Worm (Caenorhabditis elegans) whole organism, late embryonic: ENCODE data around the gene ttr-59.
A peak's percentile ranks its signal among the peaks of the same experiment; 100 is the strongest.

Experiments used
- F13H6.1 ChIP-seq: sonication (generic microtip); optimal IDR thresholded peaks from 2 replicates; lab custom pipeline; 2016; ENCODE audit warnings: missing genetic modification characterization, missing compliant biosample characterization
- K09A11.1 ChIP-seq: sonication (generic microtip); optimal IDR thresholded peaks from 2 replicates; lab custom pipeline; 2017; ENCODE audit warnings: antibody characterized with exemption, mild to moderate bottlenecking, missing genetic modification characterization, missing compliant biosample characterization; ENCODE audit not compliant: insufficient read depth
- ahr-1 ChIP-seq: sonication (generic microtip); optimal IDR thresholded peaks from 2 replicates; lab custom pipeline; 2016; ENCODE audit warnings: missing genetic modification characterization, missing compliant biosample characterization
- ama-1 ChIP-seq: fragments of 150-350 bp; optimal IDR thresholded peaks from 2 replicates; lab custom pipeline; 2014
- ceh-19 ChIP-seq: fragments of 200-800 bp; sonication (Bioruptor generic); optimal IDR thresholded peaks from 2 replicates; lab custom pipeline; 2018; ENCODE audit warnings: mild to moderate bottlenecking, missing genetic modification characterization, missing compliant biosample characterization
- ceh-22 ChIP-seq: sonication (generic microtip); optimal IDR thresholded peaks from 2 replicates; lab custom pipeline; 2017; ENCODE audit warnings: missing biosample characterization, missing genetic modification characterization
- ceh-30 ChIP-seq: fragments of 150-350 bp; optimal IDR thresholded peaks from 2 replicates; lab custom pipeline; 2014; ENCODE audit warnings: missing biosample characterization, missing genetic modification characterization
- ceh-31 ChIP-seq: sonication (generic microtip); optimal IDR thresholded peaks from 2 replicates; lab custom pipeline; 2016; ENCODE audit warnings: missing genetic modification characterization, missing compliant biosample characterization
- ceh-34 ChIP-seq: sonication (generic microtip); optimal IDR thresholded peaks from 2 replicates; lab custom pipeline; 2016; ENCODE audit warnings: mild to moderate bottlenecking, missing genetic modification characterization, missing compliant biosample characterization
- ceh-48 ChIP-seq: sonication (generic microtip); optimal IDR thresholded peaks from 2 replicates; lab custom pipeline; 2016; ENCODE audit warnings: missing genetic modification characterization, inconsistent platforms, missing compliant biosample characterization
- ceh-9 ChIP-seq: sonication (generic microtip); optimal IDR thresholded peaks from 2 replicates; lab custom pipeline; 2016; ENCODE audit warnings: mild to moderate bottlenecking, missing genetic modification characterization, inconsistent platforms, missing compliant biosample characterization
- elt-2 ChIP-seq: sonication (generic microtip); optimal IDR thresholded peaks from 2 replicates; lab custom pipeline; 2016; ENCODE audit warnings: missing genetic modification reagents, missing genetic modification characterization, missing compliant biosample characterization
- elt-4 ChIP-seq: sonication (generic microtip); optimal IDR thresholded peaks from 2 replicates; lab custom pipeline; 2016; ENCODE audit warnings: missing genetic modification characterization, missing compliant biosample characterization
- ets-4 ChIP-seq: sonication (generic microtip); optimal IDR thresholded peaks from 2 replicates; lab custom pipeline; 2016; ENCODE audit warnings: missing genetic modification characterization, missing compliant biosample characterization
- fax-1 ChIP-seq: sonication (generic microtip); optimal IDR thresholded peaks from 2 replicates; lab custom pipeline; 2016; ENCODE audit warnings: missing genotype, missing genetic modification characterization, missing compliant biosample characterization
- fkh-6 ChIP-seq: sonication (generic microtip); optimal IDR thresholded peaks from 2 replicates; lab custom pipeline; 2016; ENCODE audit warnings: missing genetic modification characterization, missing compliant biosample characterization
- gmeb-2 ChIP-seq: sonication (generic microtip); optimal IDR thresholded peaks from 2 replicates; lab custom pipeline; 2016; ENCODE audit warnings: missing genetic modification characterization, inconsistent platforms, missing compliant biosample characterization
- hlh-13 ChIP-seq: fragments of 200-800 bp; sonication (Bioruptor generic); optimal IDR thresholded peaks from 2 replicates; lab custom pipeline; 2018; ENCODE audit warnings: mild to moderate bottlenecking, missing genetic modification characterization, missing compliant biosample characterization
- hlh-30 ChIP-seq: sonication (generic microtip); optimal IDR thresholded peaks from 2 replicates; lab custom pipeline; 2017; ENCODE audit warnings: antibody characterized with exemption, missing genetic modification characterization, missing compliant biosample characterization; ENCODE audit not compliant: insufficient read depth
- hlh-6 ChIP-seq: sonication (generic microtip); optimal IDR thresholded peaks from 2 replicates; lab custom pipeline; 2016; ENCODE audit warnings: missing genotype, missing genetic modification characterization, missing compliant biosample characterization
- hlh-8 ChIP-seq: sonication (generic microtip); optimal IDR thresholded peaks from 2 replicates; lab custom pipeline; 2016; ENCODE audit warnings: missing genotype, missing genetic modification characterization, missing compliant biosample characterization
- lim-6 ChIP-seq: sonication (generic microtip); optimal IDR thresholded peaks from 2 replicates; lab custom pipeline; 2016; ENCODE audit warnings: missing genetic modification characterization, missing compliant biosample characterization
- madf-2 ChIP-seq: sonication (generic microtip); optimal IDR thresholded peaks from 2 replicates; lab custom pipeline; 2017; ENCODE audit warnings: missing genetic modification characterization, missing compliant biosample characterization
- mec-3 ChIP-seq: sonication (generic microtip); optimal IDR thresholded peaks from 2 replicates; lab custom pipeline; 2016; ENCODE audit warnings: borderline replicate concordance, missing genetic modification characterization, missing compliant biosample characterization
- nhr-11 ChIP-seq: fragments of 150-350 bp; optimal IDR thresholded peaks from 2 replicates; lab custom pipeline; 2014; ENCODE audit warnings: missing biosample characterization, missing genetic modification characterization
- nhr-232 ChIP-seq: sonication (generic microtip); optimal IDR thresholded peaks from 2 replicates; lab custom pipeline; 2016; ENCODE audit warnings: missing genetic modification characterization, missing compliant biosample characterization
- npax-4 ChIP-seq: sonication (generic microtip); optimal IDR thresholded peaks from 2 replicates; lab custom pipeline; 2016; ENCODE audit warnings: missing genetic modification characterization, missing compliant biosample characterization
- pat-9 ChIP-seq: fragments of 200-800 bp; sonication (Bioruptor generic); optimal IDR thresholded peaks from 2 replicates; lab custom pipeline; 2018; ENCODE audit warnings: mild to moderate bottlenecking, missing genetic modification characterization, moderate library complexity, missing compliant biosample characterization
- pqm-1 ChIP-seq: sonication (generic microtip); optimal IDR thresholded peaks from 2 replicates; lab custom pipeline; 2016; ENCODE audit warnings: missing genetic modification characterization, missing compliant biosample characterization
- ref-2 ChIP-seq: sonication (generic microtip); optimal IDR thresholded peaks from 2 replicates; lab custom pipeline; 2016; ENCODE audit warnings: missing genetic modification characterization, missing compliant biosample characterization
- sdc-2 ChIP-seq: sonication (generic microtip); optimal IDR thresholded peaks from 2 replicates; lab custom pipeline; 2016; ENCODE audit warnings: missing genotype, missing genetic modification characterization, missing compliant biosample characterization
- sox-4 ChIP-seq: sonication (generic microtip); optimal IDR thresholded peaks from 2 replicates; lab custom pipeline; 2017; ENCODE audit warnings: mild to moderate bottlenecking, missing genetic modification characterization, inconsistent platforms, missing compliant biosample characterization
- tbx-2 ChIP-seq: sonication (generic microtip); optimal IDR thresholded peaks from 2 replicates; lab custom pipeline; 2016; ENCODE audit warnings: missing genetic modification characterization, missing compliant biosample characterization
- unc-86 ChIP-seq: sonication (generic microtip); optimal IDR thresholded peaks from 2 replicates; lab custom pipeline; 2016; ENCODE audit warnings: missing genetic modification characterization, missing compliant biosample characterization
- zip-5 ChIP-seq: sonication (generic microtip); optimal IDR thresholded peaks from 2 replicates; lab custom pipeline; 2016; ENCODE audit warnings: missing genetic modification characterization, missing compliant biosample characterization
- ztf-16 ChIP-seq: sonication (generic microtip); optimal IDR thresholded peaks from 2 replicates; lab custom pipeline; 2017; ENCODE audit warnings: missing genetic modification characterization, missing compliant biosample characterization

Gene ttr-59

DNA sequence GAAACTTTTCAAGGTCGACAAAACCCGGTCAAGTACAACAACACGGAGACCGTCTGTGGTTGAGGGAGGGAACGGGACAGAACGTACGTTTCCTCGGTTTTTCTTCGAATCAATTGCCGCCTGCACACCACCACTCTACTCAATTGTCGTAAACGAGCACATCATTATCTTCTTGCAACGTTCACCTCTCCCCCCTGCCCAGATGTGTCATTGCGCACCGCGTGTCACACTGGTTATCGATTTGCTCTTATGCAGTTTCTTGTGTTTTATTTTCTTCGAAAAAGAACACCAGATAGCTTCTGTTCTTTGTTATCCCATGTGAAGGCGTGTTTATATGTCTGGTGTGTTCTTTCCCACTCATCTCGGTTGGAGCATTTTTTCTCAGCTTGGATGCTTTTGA lies 40.1 kb upstream of the ttr-59 start:
- TF ChIP-seq zip-5 (no peak), fkh-6 (tag; lab: Kevin White, UChicago) (no peak), nhr-11 (tag; lab: Kevin White, UChicago) (no peak), pat-9 (tag; lab: Kevin White, UChicago) (no peak), ceh-34 (no peak), sdc-2 (peak; percentile 91), hlh-8 (no peak), ceh-19 (GFP tag; lab: Kevin White, UChicago) (no peak), ref-2 (no peak), gmeb-2 (tag; lab: Kevin White, UChicago) (no peak), hlh-30 (tag; lab: Kevin White, UChicago) (no peak), ceh-48 (tag; lab: Kevin White, UChicago) (peak; percentile 25), elt-2 (tag; lab: Kevin White, UChicago) (peak; percentile 17)
- TF ChIP-seq, all 69 proteins: peak for 3

DNA sequence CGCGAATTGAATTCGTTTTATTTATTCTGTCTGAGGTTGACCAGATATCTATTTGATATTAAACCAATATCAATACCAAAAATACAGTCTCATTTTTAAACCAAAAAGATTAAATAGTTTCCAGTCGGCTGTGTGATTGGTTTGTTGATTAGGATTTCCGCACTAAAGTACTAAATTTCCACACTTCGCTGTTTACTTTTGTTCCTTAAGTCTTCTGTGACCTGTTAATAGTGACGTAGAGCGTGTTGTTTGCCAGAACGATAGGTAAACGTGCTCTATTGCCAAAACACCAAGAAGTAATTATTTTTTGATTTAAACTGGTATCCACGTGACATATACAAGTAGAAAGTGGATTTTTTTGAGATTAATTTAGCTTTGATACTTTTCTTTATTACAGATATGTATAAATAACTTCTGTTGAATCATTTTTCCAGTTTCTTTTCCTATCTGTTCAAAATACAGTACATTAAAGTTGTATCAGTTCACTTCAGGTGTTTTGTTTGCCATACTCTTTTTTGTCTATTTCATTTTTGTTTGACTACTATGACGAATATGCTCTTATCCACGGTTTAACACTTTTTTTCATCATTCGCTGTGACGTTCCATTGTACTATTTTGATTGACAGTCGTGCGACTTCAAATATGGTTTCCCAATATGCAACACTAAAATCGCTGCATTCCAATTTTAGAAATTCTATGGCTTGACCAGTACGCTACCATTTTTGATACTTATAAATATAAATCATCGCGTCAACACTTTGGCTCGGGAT lies 38.6 kb upstream of the ttr-59 start:
- TF ChIP-seq hlh-13 (no peak), ceh-48 (tag; lab: Kevin White, UChicago) (no peak), fkh-6 (tag; lab: Kevin White, UChicago) (no peak), mec-3 (tag; lab: Kevin White, UChicago) (no peak), lim-6 (no peak), unc-86 (tag; lab: Kevin White, UChicago) (no peak), tbx-2 (tag; lab: Kevin White, UChicago) (no peak), sox-4 (tag; lab: Kevin White, UChicago) (no peak), ets-4 (tag; lab: Kevin White, UChicago) (no peak), npax-4 (tag; lab: Kevin White, UChicago) (no peak)

DNA sequence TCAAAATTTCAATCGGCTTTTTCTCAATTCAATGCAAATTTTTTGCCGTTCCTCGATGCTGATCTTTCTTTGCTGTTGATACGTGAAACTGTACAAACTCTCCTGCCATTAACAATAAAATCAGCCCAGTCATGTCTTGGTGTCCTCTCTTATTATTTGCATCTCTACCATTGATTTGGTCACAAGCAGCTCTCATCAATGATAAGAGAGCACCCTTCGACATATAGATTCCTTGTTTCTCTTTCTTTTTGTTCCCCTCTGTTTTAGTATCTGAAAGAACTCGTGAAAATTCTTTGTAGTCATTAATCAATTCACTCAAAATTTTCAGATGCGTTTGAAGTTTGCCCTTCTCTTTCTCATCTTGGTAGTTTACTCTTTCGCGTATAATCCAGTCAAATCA lies 37.8 kb upstream of the ttr-59 start, which contains the start of gene lron-7:
TSS of gene lron-7 (plus strand) at position 323 of the 400 bp plus-strand sequence.
- TF ChIP-seq fax-1 (tag; lab: Kevin White, UChicago) (no peak), mec-3 (tag; lab: Kevin White, UChicago) (no peak), madf-2 (tag; lab: Kevin White, UChicago) (no peak), ceh-9 (no peak), hlh-6 (tag; lab: Kevin White, UChicago) (no peak), pat-9 (tag; lab: Kevin White, UChicago) (no peak), pqm-1 (tag; lab: Kevin White, UChicago) (no peak), ref-2 (no peak), ahr-1 (no peak), ceh-30 (tag; lab: Kevin White, UChicago) (no peak), ztf-16 (no peak), K09A11.1 (tag; lab: Kevin White, UChicago) (no peak), ceh-22 (no peak), F13H6.1 (no peak)

DNA sequence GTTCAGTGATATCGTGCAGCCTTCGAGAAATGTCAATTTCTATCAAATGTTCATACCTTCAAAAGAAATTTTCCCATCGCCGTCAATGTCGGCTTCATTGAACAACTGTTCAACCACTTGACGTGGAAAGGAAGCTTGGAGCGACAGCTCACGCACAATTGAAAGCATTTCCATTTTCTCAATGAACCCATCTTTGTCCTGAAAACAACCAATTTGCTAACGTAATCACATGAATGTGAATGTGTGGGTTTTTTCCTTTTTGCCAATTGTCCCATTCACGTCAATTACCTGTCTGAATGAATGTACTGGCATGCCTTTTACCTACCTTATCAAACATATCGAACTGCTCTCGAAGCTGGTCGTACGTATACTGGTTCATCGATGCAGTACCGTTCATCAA lies 33.3 kb upstream of the ttr-59 start:
- TF ChIP-seq ceh-31 (no peak), npax-4 (tag; lab: Kevin White, UChicago) (no peak), elt-4 (tag; lab: Kevin White, UChicago) (no peak), K09A11.1 (tag; lab: Kevin White, UChicago) (no peak), ama-1 (lab: Kevin White, UChicago) (no peak), pat-9 (tag; lab: Kevin White, UChicago) (no peak), nhr-232 (tag; lab: Kevin White, UChicago) (no peak), sdc-2 (no peak)
- TF ChIP-seq, all 69 proteins: peak for 0
